Worm (Caenorhabditis elegans) whole organism, L4/young adult: ENCODE measurements around the gene Y39A3A.4.

Source experiments
- W03F9.2 ChIP-seq: fragments of 150-350 bp; optimal IDR thresholded peaks from 2 replicates; lab custom pipeline; 2014; ENCODE audit warnings: missing biosample characterization, missing genetic modification characterization
- dao-5 ChIP-seq: sonication (generic microtip); optimal IDR thresholded peaks from 2 replicates; lab custom pipeline; 2016; ENCODE audit warnings: missing genotype, missing genetic modification characterization, moderate library complexity, missing compliant biosample characterization
- him-1 ChIP-seq: sonication (generic microtip); optimal IDR thresholded peaks from 2 replicates; lab custom pipeline; 2016; ENCODE audit warnings: missing genotype, missing genetic modification reagents, missing genetic modification characterization, missing compliant biosample characterization

ce11 chrIII:2112009-2112408 is 35.6 kb upstream of the Y39A3A.4 start:
- TF ChIP-seq him-1 (tag; lab: Kevin White, UChicago) (no peak), dao-5 (tag; lab: Kevin White, UChicago) (no peak), W03F9.2 (tag; lab: Kevin White, UChicago) (no peak)
